Fruit fly (Drosophila melanogaster) whole organism, embryonic: ENCODE measurements around the gene CG31016.
A peak's percentile ranks its signal among the peaks of the same experiment; 100 is the strongest.

Experiments
- BtbVII ChIP-seq: fragments of 200-800 bp; sonication (Bioruptor generic); optimal IDR thresholded peaks from 3 replicates; lab custom pipeline; 2017; ENCODE audit warnings: missing biosample characterization, mild to moderate bottlenecking, missing genetic modification characterization
- Bteb2 ChIP-seq: fragments of 200-800 bp; sonication (Bioruptor generic); optimal IDR thresholded peaks from 2 replicates; lab custom pipeline; 2016; ENCODE audit warnings: missing biosample characterization, missing genetic modification characterization
- CG10147 ChIP-seq: fragments of 200-800 bp; sonication (Bioruptor generic); optimal IDR thresholded peaks from 2 replicates; lab custom pipeline; 2019; ENCODE audit warnings: missing biosample characterization, mild to moderate bottlenecking, missing genetic modification characterization, moderate library complexity
- CG11247 ChIP-seq: fragments of 200-800 bp; sonication (Bioruptor generic); IDR thresholded peaks from 2 replicates; pipeline ENCODE4 v1.3.6; 2022; ENCODE audit warnings: missing biosample characterization, missing genetic modification characterization
- CG11398 ChIP-seq: fragments of 200-800 bp; sonication (Bioruptor generic); optimal IDR thresholded peaks from 2 replicates; lab custom pipeline; 2016; ENCODE audit warnings: missing biosample characterization, missing genetic modification characterization
- CG11723 ChIP-seq: fragments of 200-800 bp; sonication (Bioruptor generic); optimal IDR thresholded peaks from 2 replicates; lab custom pipeline; 2017; ENCODE audit warnings: missing biosample characterization, mild to moderate bottlenecking, missing genetic modification characterization
- CG13123 ChIP-seq: fragments of 200-800 bp; sonication (Bioruptor generic); optimal IDR thresholded peaks from 2 replicates; lab custom pipeline; 2016; ENCODE audit warnings: missing biosample characterization, missing genetic modification characterization
- CG14965 ChIP-seq: fragments of 200-800 bp; sonication (Bioruptor generic); optimal IDR thresholded peaks from 2 replicates; lab custom pipeline; 2016; ENCODE audit warnings: missing biosample characterization, missing genetic modification characterization, borderline replicate concordance
- CG1647 ChIP-seq: fragments of 200-800 bp; sonication (Bioruptor generic); optimal IDR thresholded peaks from 3 replicates; lab custom pipeline; 2016; ENCODE audit warnings: missing biosample characterization, missing genetic modification characterization
- CG16815 ChIP-seq: fragments of 200-800 bp; sonication (Bioruptor generic); optimal IDR thresholded peaks from 3 replicates; lab custom pipeline; 2017; ENCODE audit warnings: missing biosample characterization, mild to moderate bottlenecking, missing genetic modification characterization
- CG17328 ChIP-seq: fragments of 200-800 bp; sonication (Bioruptor generic); IDR thresholded peaks from 2 replicates; pipeline ENCODE4 v1.3.6; 2022; ENCODE audit warnings: missing biosample characterization, missing genetic modification characterization
- CG17361 ChIP-seq: fragments of 200-800 bp; sonication (Bioruptor generic); IDR thresholded peaks from 3 replicates; pipeline ENCODE4 v1.3.6; 2022; ENCODE audit warnings: missing biosample characterization, missing genetic modification characterization
- CG17802 ChIP-seq: fragments of 200-800 bp; sonication (Bioruptor generic); optimal IDR thresholded peaks from 2 replicates; lab custom pipeline; 2018; ENCODE audit warnings: missing biosample characterization, mild to moderate bottlenecking, missing genetic modification characterization, moderate library complexity
- CG17829 ChIP-seq: fragments of 200-800 bp; optimal IDR thresholded peaks from 2 replicates; lab custom pipeline; 2019; ENCODE audit warnings: missing biosample characterization, mild to moderate bottlenecking, missing genetic modification characterization, moderate library complexity
- CG18011 ChIP-seq: fragments of 200-800 bp; sonication (Bioruptor generic); optimal IDR thresholded peaks from 2 replicates; lab custom pipeline; 2017; ENCODE audit warnings: missing biosample characterization, missing genetic modification characterization, mild to moderate bottlenecking, moderate library complexity, missing genotype
- CG18764 ChIP-seq: fragments of 200-800 bp; sonication (Bioruptor generic); optimal IDR thresholded peaks from 3 replicates; lab custom pipeline; 2016; ENCODE audit warnings: missing biosample characterization, missing genetic modification characterization
- CG33557 ChIP-seq: fragments of 200-800 bp; sonication (Bioruptor generic); optimal IDR thresholded peaks from 2 replicates; lab custom pipeline; 2019; ENCODE audit warnings: missing biosample characterization, mild to moderate bottlenecking, missing genetic modification characterization, moderate library complexity
- CG6175 ChIP-seq: fragments of 200-800 bp; sonication (Bioruptor generic); IDR thresholded peaks from 3 replicates; pipeline ENCODE4 v1.3.6; 2022; ENCODE audit warnings: missing biosample characterization, missing genetic modification characterization
- CG6765 ChIP-seq: fragments of 200-800 bp; sonication (Bioruptor generic); optimal IDR thresholded peaks from 3 replicates; lab custom pipeline; 2017; ENCODE audit warnings: missing biosample characterization, mild to moderate bottlenecking, missing genetic modification characterization
- CG7271 ChIP-seq: fragments of 200-800 bp; sonication (Bioruptor generic); optimal IDR thresholded peaks from 2 replicates; lab custom pipeline; 2018; ENCODE audit warnings: missing biosample characterization, mild to moderate bottlenecking, missing genetic modification characterization, moderate library complexity
- CG9876 ChIP-seq: fragments of 200-800 bp; sonication (Bioruptor generic); optimal IDR thresholded peaks from 2 replicates; lab custom pipeline; 2016; ENCODE audit warnings: missing biosample characterization, missing genetic modification characterization
- CHES-1-like ChIP-seq: fragments of 200-800 bp; sonication (Bioruptor generic); optimal IDR thresholded peaks from 2 replicates; lab custom pipeline; 2016; ENCODE audit warnings: missing biosample characterization, missing genetic modification characterization
- D19B ChIP-seq: fragments of 200-800 bp; sonication (Bioruptor generic); optimal IDR thresholded peaks from 2 replicates; lab custom pipeline; 2017; ENCODE audit warnings: missing biosample characterization, mild to moderate bottlenecking, missing genetic modification characterization
- Dfd ChIP-seq, 2 experiments: fragments of >200 bp; optimal IDR thresholded peaks; 2 replicates each; lab custom pipeline; 2017; ENCODE audit warnings: missing biosample characterization in 2 of 2, missing genetic modification characterization in 2 of 2
- Dref ChIP-seq: fragments of 200-800 bp; sonication (Bioruptor generic); IDR thresholded peaks from 2 replicates; pipeline ENCODE4 v1.3.6; 2022; ENCODE audit warnings: missing biosample characterization, missing genetic modification characterization
- Lim3 ChIP-seq: fragments of 200-800 bp; sonication (Bioruptor generic); IDR thresholded peaks from 2 replicates; pipeline ENCODE4 v1.3.6; 2022; ENCODE audit warnings: missing biosample characterization, missing genetic modification characterization
- NC2β ChIP-seq: fragments of 200-800 bp; sonication (Bioruptor generic); optimal IDR thresholded peaks from 2 replicates; lab custom pipeline; 2016; ENCODE audit warnings: missing biosample characterization, missing genetic modification characterization
- Oaz ChIP-seq: fragments of 200-800 bp; sonication (Bioruptor generic); IDR thresholded peaks from 2 replicates; pipeline ENCODE4 v1.3.6; 2022; ENCODE audit warnings: missing biosample characterization, missing genetic modification characterization
- Oli ChIP-seq: fragments of 200-800 bp; sonication (Bioruptor generic); optimal IDR thresholded peaks from 2 replicates; lab custom pipeline; 2018; ENCODE audit warnings: missing biosample characterization, mild to moderate bottlenecking, missing genetic modification characterization, moderate library complexity
- Opbp ChIP-seq: fragments of 200-800 bp; sonication (Bioruptor generic); IDR thresholded peaks from 3 replicates; pipeline ENCODE4 v1.3.6; 2022; ENCODE audit warnings: missing biosample characterization, missing genetic modification characterization; ENCODE audit not compliant: partially characterized antibody
- Sox102F ChIP-seq: fragments of 200-800 bp; sonication (Bioruptor generic); optimal IDR thresholded peaks from 2 replicates; lab custom pipeline; 2018; ENCODE audit warnings: missing biosample characterization, mild to moderate bottlenecking, missing genetic modification characterization, moderate library complexity
- Sry-β ChIP-seq: fragments of 200-800 bp; sonication (Bioruptor generic); optimal IDR thresholded peaks from 2 replicates; lab custom pipeline; 2018; ENCODE audit warnings: missing biosample characterization, mild to moderate bottlenecking, missing genetic modification characterization, moderate library complexity
- Vsx1 ChIP-seq: fragments of 200-800 bp; sonication (Bioruptor generic); optimal IDR thresholded peaks from 2 replicates; lab custom pipeline; 2017; ENCODE audit warnings: missing biosample characterization, mild to moderate bottlenecking, missing genetic modification characterization, missing genetic modification reagents
- ac ChIP-seq: fragments of 200-800 bp; sonication (Bioruptor generic); optimal IDR thresholded peaks from 3 replicates; lab custom pipeline; 2017; ENCODE audit warnings: missing biosample characterization, mild to moderate bottlenecking, missing genetic modification characterization
- br ChIP-seq: fragments of >200 bp; optimal IDR thresholded peaks from 2 replicates; lab custom pipeline; 2017
- bsh ChIP-seq, 2 experiments: fragments of 200-800 bp; sonication (Bioruptor generic); optimal IDR thresholded peaks; 2 replicates each; lab custom pipeline; 2017 to 2018; ENCODE audit warnings: mild to moderate bottlenecking in 2 of 2, missing biosample characterization in 2 of 2, missing genetic modification characterization in 2 of 2, moderate library complexity in 1 of 2
- cato ChIP-seq: fragments of 200-800 bp; sonication (Bioruptor generic); optimal IDR thresholded peaks from 2 replicates; lab custom pipeline; 2016; ENCODE audit warnings: missing biosample characterization, missing genetic modification characterization, borderline replicate concordance
- chn ChIP-seq: fragments of 200-800 bp; sonication (Bioruptor generic); optimal IDR thresholded peaks from 2 replicates; lab custom pipeline; 2016; ENCODE audit warnings: missing biosample characterization, missing genetic modification characterization
- corto ChIP-seq: fragments of 200-800 bp; sonication (Bioruptor generic); optimal IDR thresholded peaks from 2 replicates; lab custom pipeline; 2016; ENCODE audit warnings: missing biosample characterization, mild to moderate bottlenecking, missing genetic modification characterization, moderate library complexity
- crol ChIP-seq: fragments of 200-800 bp; sonication (Bioruptor generic); IDR thresholded peaks from 2 replicates; pipeline ENCODE4 v1.3.6; 2022; ENCODE audit warnings: missing biosample characterization, missing genetic modification characterization
- da ChIP-seq: fragments of 200-800 bp; sonication (Bioruptor generic); optimal IDR thresholded peaks from 2 replicates; lab custom pipeline; 2016; ENCODE audit warnings: missing biosample characterization, missing genetic modification characterization
- gt ChIP-seq: fragments of 200-800 bp; sonication (Bioruptor generic); IDR thresholded peaks from 2 replicates; pipeline ENCODE4 v1.3.6; 2022; ENCODE audit warnings: missing biosample characterization, missing genetic modification characterization
- jumu ChIP-seq: fragments of 200-800 bp; sonication (Bioruptor generic); optimal IDR thresholded peaks from 3 replicates; lab custom pipeline; 2016; ENCODE audit warnings: missing biosample characterization, missing genetic modification characterization
- pho ChIP-seq: fragments of 200-800 bp; sonication (Bioruptor generic); optimal IDR thresholded peaks from 2 replicates; lab custom pipeline; 2016; ENCODE audit warnings: missing biosample characterization, missing genetic modification characterization
- sens ChIP-seq: fragments of 200-800 bp; sonication (Bioruptor generic); peaks from one replicate; lab custom pipeline; 2016; ENCODE audit warnings: missing biosample characterization, missing genetic modification characterization
- sug ChIP-seq: fragments of 200-800 bp; optimal IDR thresholded peaks from 2 replicates; lab custom pipeline; 2019; ENCODE audit warnings: missing biosample characterization, mild to moderate bottlenecking, missing genetic modification characterization, moderate library complexity
- tll ChIP-seq, 2 experiments: fragments of 200-800 bp in 1 of 2; fragments of >200 bp in 1 of 2; sonication (Bioruptor generic) in 1 of 2; optimal IDR thresholded peaks; 2 replicates each; lab custom pipeline; 2017 to 2019; ENCODE audit warnings: missing biosample characterization in 2 of 2, missing genetic modification characterization in 2 of 2, mild to moderate bottlenecking in 1 of 2, moderate library complexity in 1 of 2
- ttk ChIP-seq: fragments of 200-800 bp; sonication (Bioruptor generic); IDR thresholded peaks from 2 replicates; pipeline ENCODE4 v2.1.2; 2022; ENCODE audit warnings: missing biosample characterization, missing genetic modification characterization
- wdn ChIP-seq: fragments of 200-800 bp; sonication (Bioruptor generic); IDR thresholded peaks from 2 replicates; pipeline ENCODE4 v1.3.6; 2022; ENCODE audit warnings: missing biosample characterization, missing genetic modification characterization

The CG31016 gene

DNA sequence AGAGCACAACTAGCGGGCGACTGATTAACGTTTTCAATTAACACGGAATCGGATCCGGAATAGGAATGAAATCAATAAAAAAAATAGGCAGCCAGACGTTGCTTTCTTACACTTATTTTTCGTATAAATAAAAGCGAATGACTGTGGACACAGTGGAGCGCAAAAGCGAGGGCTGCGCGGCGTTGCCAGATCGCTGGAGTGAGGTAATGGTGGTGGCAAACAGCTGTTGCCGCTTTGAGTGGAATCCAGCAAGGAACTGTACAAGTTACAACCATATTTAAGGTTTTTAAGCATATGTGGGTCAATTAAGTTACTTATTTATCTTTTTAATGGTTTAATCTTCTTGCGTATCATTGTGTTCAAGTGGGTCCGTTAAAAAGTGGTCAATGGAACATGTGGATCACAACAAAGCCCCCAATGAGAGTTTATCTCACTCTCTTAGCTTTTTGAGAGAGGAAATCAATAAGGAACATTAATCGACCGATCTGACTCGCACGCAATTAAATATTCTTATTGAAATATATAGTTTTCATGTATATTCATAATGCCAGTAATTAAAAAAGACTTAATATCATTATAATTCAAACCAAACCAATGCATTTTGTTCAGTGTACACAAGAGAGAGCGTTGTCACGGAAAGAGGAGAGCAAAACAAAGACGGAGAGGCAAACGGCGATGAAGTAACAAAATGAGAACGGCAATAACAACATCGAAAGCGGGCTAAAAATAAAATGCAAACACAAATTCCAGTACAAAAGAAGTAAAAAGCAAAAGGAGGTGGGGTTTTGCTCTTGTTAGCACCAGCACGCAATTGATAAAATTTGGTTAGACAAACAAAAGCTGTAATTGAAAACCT lies 5.6 kb upstream of the CG31016 start (continued):
- TF ChIP-seq Sry-β (GFP tag; lab: Kevin White, UChicago) (peak; percentile 21), ttk (GFP tag; lab: Robert Waterston, UW) (peak; percentile 89), Oli (tag; lab: Kevin White, UChicago) (peak; percentile 91), CG17802 (peak; percentile 71), Dfd (GFP tag; optimal IDR thresholded peaks at IDR 0.05; lab: Kevin White, UChicago) (no peak), CG11723 (GFP tag; lab: Kevin White, UChicago) (peak; percentile 77), CG17829 (tag; lab: Kevin White, UChicago) (peak; percentile 91), D19B (GFP tag; lab: Kevin White, UChicago) (peak; percentile 72), CG16815 (peak; percentile 64), sens (GFP tag; lab: Kevin White, UChicago) (peak; percentile 98), CG11398 (peak; percentile 67), bsh (GFP tag; optimal IDR thresholded peaks at IDR 0.05; lab: Kevin White, UChicago) (peak; percentile 16 to 92), ac (GFP tag; lab: Kevin White, UChicago) (peak; percentile 61), Oaz (GFP tag; lab: Robert Waterston, UW) (peak; percentile 88), gt (GFP tag; lab: Robert Waterston, UW) (peak; percentile 57; the same call in 1 of the 2 replicates), CG33557 (GFP tag; lab: Kevin White, UChicago) (peak; percentile 63), wdn (GFP tag; lab: Robert Waterston, UW) (peak; percentile 87), CG6175 (GFP tag; lab: Robert Waterston, UW) (peak; percentile 86), Dref (GFP tag; lab: Robert Waterston, UW) (no peak), CHES-1-like (GFP tag; lab: Kevin White, UChicago) (peak; percentile 86), NC2β (peak; percentile 91), sug (tag; lab: Kevin White, UChicago) (peak; percentile 75), jumu (peak; percentile 77), CG11247 (GFP tag; lab: Robert Waterston, UW) (peak; percentile 91), CG18011 (peak; percentile 81), br (no peak), CG13123 (peak; percentile 85), BtbVII (GFP tag; lab: Kevin White, UChicago) (peak; percentile 88), chn (peak; percentile 82), corto (peak; percentile 79), crol (GFP tag; lab: Robert Waterston, UW) (no peak), Bteb2 (peak; percentile 84), CG6765 (GFP tag; lab: Kevin White, UChicago) (peak; percentile 89), Sox102F (peak; percentile 92), CG18764 (peak; percentile 88), CG10147 (GFP tag; lab: Kevin White, UChicago) (peak; percentile 89), CG14965 (peak; percentile 43), CG17361 (peak; percentile 89), Lim3 (peak; percentile 77), Opbp (GFP tag; lab: Robert Waterston, UW) (no peak), cato (GFP tag; lab: Kevin White, UChicago) (peak; percentile 86), Vsx1 (GFP tag; lab: Kevin White, UChicago) (peak; percentile 80), da (GFP tag; lab: Kevin White, UChicago) (peak; percentile 60), CG7271 (tag; lab: Kevin White, UChicago) (peak; percentile 24), tll (GFP tag; optimal IDR thresholded peaks at IDR 0.05; lab: Kevin White, UChicago) (peak in 1 of 2 experiments; percentile 6), pho (GFP tag; lab: Kevin White, UChicago) (peak; percentile 92), CG17328 (GFP tag; lab: Robert Waterston, UW) (peak; percentile 96), CG1647 (peak; percentile 68), CG9876 (peak; percentile 69)
